Fruit fly (Drosophila melanogaster) whole organism, embryonic: ENCODE data around the gene CG8814.

Source experiments
- Ada2b ChIP-seq: fragments of 200-800 bp; sonication (Bioruptor generic); IDR thresholded peaks from 2 replicates; pipeline ENCODE4 v1.3.6; 2022; ENCODE audit warnings: missing biosample characterization, missing genetic modification characterization
- Atf-2 ChIP-seq: fragments of 200-800 bp; sonication (Bioruptor generic); optimal IDR thresholded peaks from 2 replicates; lab custom pipeline; 2016; ENCODE audit warnings: missing biosample characterization, missing genetic modification characterization
- B-H2 ChIP-seq: fragments of 200-800 bp; sonication (Bioruptor generic); optimal IDR thresholded peaks from 2 replicates; lab custom pipeline; 2018; ENCODE audit warnings: missing biosample characterization, mild to moderate bottlenecking, missing genetic modification characterization
- Bdp1 ChIP-seq: fragments of 200-800 bp; sonication (Bioruptor generic); optimal IDR thresholded peaks from 3 replicates; lab custom pipeline; 2016; ENCODE audit warnings: missing biosample characterization, missing genetic modification characterization
- CG10209 ChIP-seq: fragments of 200-800 bp; sonication (Bioruptor generic); optimal IDR thresholded peaks from 3 replicates; lab custom pipeline; 2017; ENCODE audit warnings: missing biosample characterization, mild to moderate bottlenecking, missing genetic modification characterization, missing genetic modification reagents
- CG1024 ChIP-seq: fragments of 200-800 bp; sonication (Bioruptor generic); IDR thresholded peaks from 2 replicates; pipeline ENCODE4 v1.3.6; 2022; ENCODE audit warnings: missing biosample characterization, missing genetic modification characterization
- CG11723 ChIP-seq: fragments of 200-800 bp; sonication (Bioruptor generic); optimal IDR thresholded peaks from 2 replicates; lab custom pipeline; 2017; ENCODE audit warnings: missing biosample characterization, mild to moderate bottlenecking, missing genetic modification characterization
- CG12299 ChIP-seq: fragments of 200-800 bp; sonication (Bioruptor generic); optimal IDR thresholded peaks from 2 replicates; lab custom pipeline; 2018; ENCODE audit warnings: missing biosample characterization, mild to moderate bottlenecking, missing genetic modification characterization
- CG13894 ChIP-seq: fragments of 200-800 bp; sonication (Bioruptor generic); optimal IDR thresholded peaks from 3 replicates; lab custom pipeline; 2018; ENCODE audit warnings: missing biosample characterization, mild to moderate bottlenecking, missing genetic modification characterization, moderate library complexity
- CG14441 ChIP-seq: fragments of 200-800 bp; sonication (Bioruptor generic); IDR thresholded peaks from 2 replicates; pipeline ENCODE4 v1.3.6; 2022; ENCODE audit warnings: missing biosample characterization, missing genetic modification characterization
- CG14667 ChIP-seq: fragments of 200-800 bp; sonication (Bioruptor generic); IDR thresholded peaks from 2 replicates; pipeline ENCODE4 v1.3.6; 2022; ENCODE audit warnings: missing biosample characterization, missing genetic modification characterization
- CG1529 ChIP-seq: fragments of 200-800 bp; sonication (Bioruptor generic); optimal IDR thresholded peaks from 3 replicates; lab custom pipeline; 2018; ENCODE audit warnings: missing biosample characterization, missing genetic modification characterization
- CG15601 ChIP-seq: fragments of 200-800 bp; sonication (Bioruptor generic); optimal IDR thresholded peaks from 3 replicates; lab custom pipeline; 2019; ENCODE audit warnings: missing biosample characterization, mild to moderate bottlenecking, missing genetic modification characterization, moderate library complexity
- CG1602 ChIP-seq: fragments of 200-800 bp; sonication (Bioruptor generic); optimal IDR thresholded peaks from 3 replicates; lab custom pipeline; 2016; ENCODE audit warnings: missing biosample characterization, missing genetic modification characterization
- CG18262 ChIP-seq: fragments of 200-800 bp; optimal IDR thresholded peaks from 3 replicates; lab custom pipeline; 2019; ENCODE audit warnings: missing biosample characterization, mild to moderate bottlenecking, missing genetic modification characterization, moderate library complexity
- CG1832 ChIP-seq: fragments of 200-800 bp; sonication (Bioruptor generic); optimal IDR thresholded peaks from 2 replicates; lab custom pipeline; 2017; ENCODE audit warnings: missing biosample characterization, mild to moderate bottlenecking, missing genetic modification characterization, inconsistent platforms
- CG31224 ChIP-seq: fragments of 200-800 bp; sonication (Bioruptor generic); IDR thresholded peaks from 2 replicates; pipeline ENCODE4 v1.3.6; 2022; ENCODE audit warnings: missing biosample characterization, missing genetic modification characterization
- CG31441 ChIP-seq: fragments of 200-800 bp; sonication (Bioruptor generic); IDR thresholded peaks from 2 replicates; pipeline ENCODE4 v1.3.6; 2022; ENCODE audit warnings: missing biosample characterization, missing genetic modification characterization
- CG34376 ChIP-seq: fragments of 200-800 bp; sonication (Bioruptor generic); optimal IDR thresholded peaks from 2 replicates; lab custom pipeline; 2018; ENCODE audit warnings: missing biosample characterization, mild to moderate bottlenecking, missing genetic modification characterization
- CG3726 ChIP-seq: fragments of 200-800 bp; sonication (Bioruptor generic); IDR thresholded peaks from 3 replicates; pipeline ENCODE4, ENCODE4 v1.3.6; 2022; ENCODE audit warnings: missing biosample characterization, missing genetic modification characterization
- CG6765 ChIP-seq: fragments of 200-800 bp; sonication (Bioruptor generic); optimal IDR thresholded peaks from 3 replicates; lab custom pipeline; 2017; ENCODE audit warnings: missing biosample characterization, mild to moderate bottlenecking, missing genetic modification characterization
- CG7786 ChIP-seq: fragments of 200-800 bp; sonication (Bioruptor generic); optimal IDR thresholded peaks from 2 replicates; lab custom pipeline; 2016; ENCODE audit warnings: missing biosample characterization, missing genetic modification characterization
- CG7839 ChIP-seq: fragments of 200-800 bp; sonication (Bioruptor generic); optimal IDR thresholded peaks from 3 replicates; lab custom pipeline; 2018; ENCODE audit warnings: missing biosample characterization, mild to moderate bottlenecking, missing genetic modification characterization, moderate library complexity
- CG8089 ChIP-seq: fragments of 200-800 bp; sonication (Bioruptor generic); optimal IDR thresholded peaks from 3 replicates; lab custom pipeline; 2016; ENCODE audit warnings: missing biosample characterization, missing genetic modification characterization
- CG9437 ChIP-seq: fragments of 200-800 bp; sonication (Bioruptor generic); optimal IDR thresholded peaks from 2 replicates; lab custom pipeline; 2018; ENCODE audit warnings: missing biosample characterization, mild to moderate bottlenecking, missing genetic modification characterization
- ERR ChIP-seq: fragments of 200-800 bp; sonication (Bioruptor generic); optimal IDR thresholded peaks from 2 replicates; lab custom pipeline; 2016; ENCODE audit warnings: missing biosample characterization, missing genetic modification characterization
- Ets97D ChIP-seq: fragments of 200-800 bp; sonication (Bioruptor generic); optimal IDR thresholded peaks from 3 replicates; lab custom pipeline; 2016; ENCODE audit warnings: missing biosample characterization, missing genetic modification characterization
- PHDP ChIP-seq: fragments of 200-800 bp; sonication (Bioruptor generic); optimal IDR thresholded peaks from 3 replicates; lab custom pipeline; 2018; ENCODE audit warnings: missing biosample characterization, mild to moderate bottlenecking, missing genetic modification characterization, moderate library complexity
- Side ChIP-seq: fragments of 200-800 bp; sonication (Bioruptor generic); optimal IDR thresholded peaks from 2 replicates; lab custom pipeline; 2016; ENCODE audit warnings: missing biosample characterization, missing genetic modification characterization
- Sin3A ChIP-seq: fragments of >200 bp; optimal IDR thresholded peaks from 2 replicates; lab custom pipeline; 2018
- Trl ChIP-seq, 3 experiments: fragments of >200 bp in 2 of 3; fragments of 200-800 bp in 1 of 3; sonication (Bioruptor generic) in 1 of 3; optimal IDR thresholded peaks; 2 replicates in 1 of 3; 3 replicates in 2 of 3; lab custom pipeline; 2016 to 2017; ENCODE audit warnings: missing biosample characterization in 1 of 3, missing genetic modification characterization in 1 of 3
- ato ChIP-seq: fragments of 200-800 bp; sonication (Bioruptor generic); IDR thresholded peaks from 2 replicates; pipeline ENCODE4 v1.3.6; 2022; ENCODE audit warnings: missing biosample characterization, missing genetic modification characterization; ENCODE audit not compliant: partially characterized antibody
- bigmax ChIP-seq: fragments of 200-800 bp; sonication (Bioruptor generic); optimal IDR thresholded peaks from 2 replicates; lab custom pipeline; 2018; ENCODE audit warnings: missing biosample characterization, mild to moderate bottlenecking, missing genetic modification characterization
- ems ChIP-seq: fragments of 200-800 bp; sonication (Bioruptor generic); optimal IDR thresholded peaks from 3 replicates; lab custom pipeline; 2016; ENCODE audit warnings: missing biosample characterization, missing genetic modification characterization
- fd102C ChIP-seq: fragments of 200-800 bp; sonication (Bioruptor generic); optimal IDR thresholded peaks from 2 replicates; lab custom pipeline; 2018; ENCODE audit warnings: missing biosample characterization, mild to moderate bottlenecking, missing genetic modification characterization, moderate library complexity
- fd96Cb ChIP-seq: fragments of 200-800 bp; sonication (Bioruptor generic); optimal IDR thresholded peaks from 2 replicates; lab custom pipeline; 2018; ENCODE audit warnings: missing biosample characterization, mild to moderate bottlenecking, missing genetic modification characterization, moderate library complexity
- hth ChIP-seq: fragments of >200 bp; optimal IDR thresholded peaks from 2 replicates; lab custom pipeline; 2017; ENCODE audit warnings: inconsistent platforms
- jigr1 ChIP-seq: fragments of 200-800 bp; sonication (Bioruptor generic); IDR thresholded peaks from 3 replicates; pipeline ENCODE4 v1.3.6; 2022; ENCODE audit warnings: missing biosample characterization, missing genetic modification characterization
- lov ChIP-seq, 2 experiments: fragments of 200-800 bp in 1 of 2; fragments of >200 bp in 1 of 2; sonication (Bioruptor generic) in 1 of 2; IDR thresholded peaks in 1 of 2; optimal IDR thresholded peaks in 1 of 2; 2 replicates in 1 of 2; 3 replicates in 1 of 2; pipeline versions ENCODE4 v1.3.6 to Lab custom; 2017 to 2022; ENCODE audit warnings: missing biosample characterization in 1 of 2, missing genetic modification characterization in 1 of 2
- nmo ChIP-seq: fragments of 200-800 bp; sonication (Bioruptor generic); optimal IDR thresholded peaks from 2 replicates; lab custom pipeline; 2018; ENCODE audit warnings: missing biosample characterization, mild to moderate bottlenecking, missing genetic modification characterization, moderate library complexity
- p53 ChIP-seq: fragments of 200-800 bp; sonication (Bioruptor generic); optimal IDR thresholded peaks from 2 replicates; lab custom pipeline; 2016; ENCODE audit warnings: missing biosample characterization, missing genetic modification characterization
- phol ChIP-seq: fragments of 200-800 bp; sonication (Bioruptor generic); optimal IDR thresholded peaks from 3 replicates; lab custom pipeline; 2018; ENCODE audit warnings: missing biosample characterization, mild to moderate bottlenecking, missing genetic modification characterization, moderate library complexity
- sc ChIP-seq, 3 experiments: fragments of >200 bp in 2 of 3; fragments of 200-800 bp in 1 of 3; sonication (Bioruptor generic) in 1 of 3; optimal IDR thresholded peaks; 2 replicates in 2 of 3; 3 replicates in 1 of 3; lab custom pipeline; 2017; ENCODE audit warnings: mild to moderate bottlenecking in 1 of 3, missing biosample characterization in 1 of 3, missing genetic modification characterization in 1 of 3, missing genetic modification reagents in 1 of 3
- sd ChIP-seq: fragments of 200-800 bp; sonication (Bioruptor generic); optimal IDR thresholded peaks from 3 replicates; lab custom pipeline; 2018; ENCODE audit warnings: missing biosample characterization, mild to moderate bottlenecking, missing genetic modification characterization, moderate library complexity
- sens ChIP-seq: fragments of 200-800 bp; sonication (Bioruptor generic); peaks from one replicate; lab custom pipeline; 2016; ENCODE audit warnings: missing biosample characterization, missing genetic modification characterization
- sisA ChIP-seq: fragments of 200-800 bp; sonication (Bioruptor generic); IDR thresholded peaks from 2 replicates; pipeline ENCODE4 v1.3.6; 2022; ENCODE audit warnings: missing biosample characterization, missing genetic modification characterization
- ssp ChIP-seq: fragments of 200-800 bp; sonication (Bioruptor generic); IDR thresholded peaks from 2 replicates; pipeline ENCODE4 v1.3.6; 2022; ENCODE audit warnings: missing biosample characterization, missing genetic modification characterization
- tin ChIP-seq: fragments of 200-800 bp; sonication (Bioruptor generic); optimal IDR thresholded peaks from 3 replicates; lab custom pipeline; 2016; ENCODE audit warnings: missing biosample characterization, missing genetic modification characterization
- tll ChIP-seq, 2 experiments: fragments of 200-800 bp in 1 of 2; fragments of >200 bp in 1 of 2; sonication (Bioruptor generic) in 1 of 2; optimal IDR thresholded peaks; 2 replicates each; lab custom pipeline; 2017 to 2019; ENCODE audit warnings: missing biosample characterization in 2 of 2, missing genetic modification characterization in 2 of 2, mild to moderate bottlenecking in 1 of 2, moderate library complexity in 1 of 2

Gene CG8814

dm6 chr2L:2897024-2897549, 22.4 kb downstream of the CG8814 start (continued):
- TF ChIP-seq Atf-2 (peak; percentile 88), Side (GFP tag; lab: Kevin White, UChicago) (peak; percentile 76), Ets97D (GFP tag; lab: Kevin White, UChicago) (peak; percentile 64), CG1832 (GFP tag; lab: Kevin White, UChicago) (peak; percentile 63), CG6765 (GFP tag; lab: Kevin White, UChicago) (no peak), CG3726 (peak; percentile 67; the same call in 2 of the 3 replicates), CG9437 (GFP tag; lab: Kevin White, UChicago) (peak; percentile 70), ems (peak; percentile 72), sd (tag; lab: Kevin White, UChicago) (peak; percentile 51), ERR (GFP tag; lab: Kevin White, UChicago) (peak; percentile 66), fd102C (GFP tag; lab: Kevin White, UChicago) (no peak), CG15601 (tag; lab: Kevin White, UChicago) (no peak), PHDP (tag; lab: Kevin White, UChicago) (peak; percentile 83), CG14667 (peak; percentile 81), tin (peak; percentile 84), lov (optimal IDR thresholded peaks at IDR 0.05; lab: Kevin White, UChicago) (no peak), lov (GFP tag; IDR thresholded peaks at IDR 0.05; lab: Robert Waterston, UW) (no peak; the same call in 2 of the 3 replicates), Trl (optimal IDR thresholded peaks at IDR 0.05; lab: Kevin White, UChicago) (peak in 1 of 2 experiments; percentile 5), Trl (GFP tag; optimal IDR thresholded peaks at IDR 0.05; lab: Kevin White, UChicago) (peak; percentile 85), Ada2b (GFP tag; lab: Robert Waterston, UW) (peak; percentile 79), bigmax (GFP tag; lab: Kevin White, UChicago) (peak; percentile 8), CG31224 (peak; percentile 69), fd96Cb (peak; percentile 86), phol (tag; lab: Kevin White, UChicago) (peak; percentile 70), CG13894 (tag; lab: Kevin White, UChicago) (no peak), CG7786 (GFP tag; lab: Kevin White, UChicago) (peak; percentile 80), ato (GFP tag; lab: Robert Waterston, UW) (no peak), CG11723 (GFP tag; lab: Kevin White, UChicago) (peak; percentile 75), sens (GFP tag; lab: Kevin White, UChicago) (peak; percentile 99), CG1529 (peak; percentile 69), Bdp1 (peak; percentile 81), CG7839 (tag; lab: Kevin White, UChicago) (peak; percentile 84), tll (GFP tag; optimal IDR thresholded peaks at IDR 0.05; lab: Kevin White, UChicago) (no peak), CG1602 (GFP tag; lab: Kevin White, UChicago) (peak; percentile 86), CG10209 (GFP tag; lab: Kevin White, UChicago) (peak; percentile 82), CG31441 (GFP tag; lab: Robert Waterston, UW) (peak; percentile 79), CG34376 (GFP tag; lab: Kevin White, UChicago) (peak; percentile 4), p53 (peak; percentile 49), nmo (GFP tag; lab: Kevin White, UChicago) (peak; percentile 86), B-H2 (GFP tag; lab: Kevin White, UChicago) (no peak), CG8089 (GFP tag; lab: Kevin White, UChicago) (peak; percentile 88), ssp (GFP tag; lab: Robert Waterston, UW) (peak; percentile 76), CG14441 (peak; percentile 81), CG1024 (GFP tag; lab: Robert Waterston, UW) (peak; percentile 81), sc (optimal IDR thresholded peaks at IDR 0.05; lab: Kevin White, UChicago) (no peak), sc (GFP tag; optimal IDR thresholded peaks at IDR 0.05; lab: Kevin White, UChicago) (peak; percentile 77), hth (lab: Kevin White, UChicago) (no peak), CG18262 (tag; lab: Kevin White, UChicago) (peak; percentile 77), jigr1 (GFP tag; lab: Robert Waterston, UW) (peak; percentile 68; the same call in 2 of the 3 replicates), Sin3A (lab: Kevin White, UChicago) (no peak), CG12299 (no peak), sisA (GFP tag; lab: Robert Waterston, UW) (peak; percentile 88)
